Worm (Caenorhabditis elegans) whole organism, L2 larva: Measurements from ENCODE around the gene nas-4.

Source experiments
- C34F6.9 ChIP-seq: fragments of 150-350 bp; optimal IDR thresholded peaks from 2 replicates; lab custom pipeline; 2014; ENCODE audit warnings: missing biosample characterization, missing genetic modification characterization
- F13H6.1 ChIP-seq: sonication (generic microtip); optimal IDR thresholded peaks from 2 replicates; lab custom pipeline; 2016; ENCODE audit warnings: missing genetic modification characterization, missing compliant biosample characterization
- R02D3.7 ChIP-seq: fragments of 150-350 bp; optimal IDR thresholded peaks from 2 replicates; lab custom pipeline; 2014; ENCODE audit warnings: missing biosample characterization, missing genetic modification characterization
- ZK546.5 ChIP-seq: sonication (generic microtip); optimal IDR thresholded peaks from 2 replicates; lab custom pipeline; 2017; ENCODE audit warnings: missing biosample characterization, missing genetic modification characterization
- alr-1 ChIP-seq: fragments of 150-350 bp; optimal IDR thresholded peaks from 2 replicates; lab custom pipeline; 2014; ENCODE audit warnings: missing biosample characterization, missing genetic modification characterization
- aly-2 ChIP-seq: fragments of 150-350 bp; optimal IDR thresholded peaks from 2 replicates; lab custom pipeline; 2014; ENCODE audit warnings: missing biosample characterization, missing genetic modification characterization
- ama-1 ChIP-seq: fragments of 150-350 bp; optimal IDR thresholded peaks from 2 replicates; lab custom pipeline; 2018; ENCODE audit warnings: inconsistent platforms
- blmp-1 ChIP-seq: sonication (generic microtip); optimal IDR thresholded peaks from 2 replicates; lab custom pipeline; 2017; ENCODE audit warnings: missing genetic modification characterization, mild to moderate bottlenecking, missing compliant biosample characterization, antibody characterized with exemption, moderate library complexity; ENCODE audit not compliant: insufficient read depth
- ceh-82 ChIP-seq: fragments of 150-350 bp; optimal IDR thresholded peaks from 2 replicates; lab custom pipeline; 2014; ENCODE audit warnings: missing biosample characterization, missing genetic modification characterization
- crh-2 ChIP-seq: sonication (generic microtip); optimal IDR thresholded peaks from 2 replicates; lab custom pipeline; 2017; ENCODE audit warnings: missing biosample characterization, missing genetic modification characterization
- dmd-4 ChIP-seq: sonication (generic microtip); optimal IDR thresholded peaks from 2 replicates; lab custom pipeline; 2017; ENCODE audit warnings: missing biosample characterization, missing genetic modification characterization
- egl-27 ChIP-seq: sonication (generic microtip); optimal IDR thresholded peaks from 3 replicates; lab custom pipeline; 2017; ENCODE audit warnings: missing biosample characterization, missing genetic modification reagents, missing genetic modification characterization
- elt-3 ChIP-seq: sonication (generic microtip); optimal IDR thresholded peaks from 2 replicates; lab custom pipeline; 2017; ENCODE audit warnings: missing biosample characterization, missing genetic modification characterization
- fos-1 ChIP-seq: fragments of 150-350 bp; optimal IDR thresholded peaks from 2 replicates; lab custom pipeline; 2014; ENCODE audit warnings: missing biosample characterization, missing genetic modification characterization
- gmeb-1 ChIP-seq: fragments of 150-350 bp; optimal IDR thresholded peaks from 2 replicates; lab custom pipeline; 2014; ENCODE audit warnings: missing biosample characterization, missing genetic modification characterization
- lin-11 ChIP-seq: fragments of 150-350 bp; sonication (generic microtip); optimal IDR thresholded peaks from 2 replicates; lab custom pipeline; 2014; ENCODE audit warnings: missing biosample characterization, missing genetic modification characterization, inconsistent platforms, mixed read lengths
- lin-39 ChIP-seq: fragments of 150-350 bp; optimal IDR thresholded peaks from 2 replicates; lab custom pipeline; 2014; ENCODE audit warnings: missing biosample characterization, missing genetic modification reagents, missing genetic modification characterization
- lsy-2 ChIP-seq, 2 experiments: fragments of 150-350 bp in 1 of 2; sonication (generic microtip) in 1 of 2; optimal IDR thresholded peaks; 2 replicates each; lab custom pipeline; 2014 to 2017; ENCODE audit warnings: missing biosample characterization in 2 of 2, missing genetic modification characterization in 2 of 2
- mab-5 ChIP-seq: fragments of 150-350 bp; optimal IDR thresholded peaks from 2 replicates; lab custom pipeline; 2014; ENCODE audit warnings: missing biosample characterization, missing genetic modification characterization
- mbf-1 ChIP-seq: sonication (generic microtip); optimal IDR thresholded peaks from 2 replicates; lab custom pipeline; 2017; ENCODE audit warnings: missing biosample characterization, missing genetic modification characterization
- nhr-10 ChIP-seq: sonication (generic microtip); optimal IDR thresholded peaks from 2 replicates; lab custom pipeline; 2017; ENCODE audit warnings: missing biosample characterization, missing genetic modification characterization
- nhr-11 ChIP-seq: fragments of 150-350 bp; optimal IDR thresholded peaks from 2 replicates; lab custom pipeline; 2014; ENCODE audit warnings: missing biosample characterization, missing genetic modification characterization
- nhr-129 ChIP-seq: fragments of 150-350 bp; optimal IDR thresholded peaks from 2 replicates; lab custom pipeline; 2014; ENCODE audit warnings: missing biosample characterization, missing genetic modification characterization
- nhr-21 ChIP-seq: fragments of 150-350 bp; optimal IDR thresholded peaks from 2 replicates; lab custom pipeline; 2014; ENCODE audit warnings: missing biosample characterization, missing genetic modification characterization
- nhr-23 ChIP-seq: fragments of 150-350 bp; optimal IDR thresholded peaks from 2 replicates; lab custom pipeline; 2014; ENCODE audit warnings: missing biosample characterization, missing genetic modification reagents, missing genetic modification characterization
- nhr-237 ChIP-seq: fragments of 150-350 bp; optimal IDR thresholded peaks from 2 replicates; lab custom pipeline; 2014; ENCODE audit warnings: missing biosample characterization, missing genetic modification characterization
- nhr-25 ChIP-seq: fragments of 150-350 bp; sonication (generic microtip); optimal IDR thresholded peaks from 3 replicates; lab custom pipeline; 2014; ENCODE audit warnings: missing biosample characterization, missing genetic modification characterization
- nhr-6 ChIP-seq: fragments of 150-350 bp; optimal IDR thresholded peaks from 2 replicates; lab custom pipeline; 2014; ENCODE audit warnings: missing biosample characterization, missing genetic modification characterization
- nhr-77 ChIP-seq: fragments of 150-350 bp; optimal IDR thresholded peaks from 2 replicates; lab custom pipeline; 2014; ENCODE audit warnings: missing biosample characterization, missing genetic modification characterization
- peb-1 ChIP-seq: fragments of 150-350 bp; optimal IDR thresholded peaks from 2 replicates; lab custom pipeline; 2014; ENCODE audit warnings: missing biosample characterization, missing genetic modification characterization
- sem-4 ChIP-seq: fragments of 150-350 bp; optimal IDR thresholded peaks from 2 replicates; lab custom pipeline; 2014; ENCODE audit warnings: missing biosample characterization, missing genetic modification reagents, missing genetic modification characterization
- skn-1 ChIP-seq: sonication (generic microtip); optimal IDR thresholded peaks from 2 replicates; lab custom pipeline; 2017; ENCODE audit warnings: missing biosample characterization, missing genetic modification characterization
- sma-3 ChIP-seq: sonication (generic microtip); optimal IDR thresholded peaks from 2 replicates; lab custom pipeline; 2016; ENCODE audit warnings: missing genetic modification reagents, missing genetic modification characterization, missing compliant biosample characterization
- sma-9 ChIP-seq, 2 experiments: fragments of 150-350 bp in 1 of 2; sonication (generic microtip) in 1 of 2; optimal IDR thresholded peaks; 2 replicates each; lab custom pipeline; 2014 to 2016; ENCODE audit warnings: missing genetic modification characterization in 2 of 2, mild to moderate bottlenecking in 1 of 2, missing biosample characterization in 1 of 2, missing compliant biosample characterization in 1 of 2, missing genetic modification reagents in 1 of 2, moderate library complexity in 1 of 2
- snpc-4 ChIP-seq: fragments of 150-350 bp; optimal IDR thresholded peaks from 2 replicates; lab custom pipeline; 2014; ENCODE audit warnings: missing biosample characterization, missing genetic modification characterization
- unc-39 ChIP-seq: fragments of 150-350 bp; optimal IDR thresholded peaks from 2 replicates; lab custom pipeline; 2014; ENCODE audit warnings: missing biosample characterization, missing genetic modification characterization
- unc-55 ChIP-seq: fragments of 150-350 bp; sonication (generic microtip); optimal IDR thresholded peaks from 3 replicates; lab custom pipeline; 2014; ENCODE audit warnings: missing biosample characterization, missing genetic modification reagents, missing genetic modification characterization
- unc-62 ChIP-seq: fragments of 150-350 bp; optimal IDR thresholded peaks from 2 replicates; lab custom pipeline; 2014; ENCODE audit warnings: missing biosample characterization, missing genetic modification reagents, missing genetic modification characterization
- zag-1 ChIP-seq: fragments of 150-350 bp; optimal IDR thresholded peaks from 2 replicates; lab custom pipeline; 2014; ENCODE audit warnings: missing biosample characterization, missing genetic modification characterization
- ztf-11 ChIP-seq: sonication (generic microtip); optimal IDR thresholded peaks from 2 replicates; lab custom pipeline; 2017; ENCODE audit warnings: missing biosample characterization, missing genetic modification characterization
- ztf-4 ChIP-seq: fragments of 150-350 bp; optimal IDR thresholded peaks from 2 replicates; lab custom pipeline; 2014; ENCODE audit warnings: missing biosample characterization, missing genetic modification characterization

Gene nas-4

DNA sequence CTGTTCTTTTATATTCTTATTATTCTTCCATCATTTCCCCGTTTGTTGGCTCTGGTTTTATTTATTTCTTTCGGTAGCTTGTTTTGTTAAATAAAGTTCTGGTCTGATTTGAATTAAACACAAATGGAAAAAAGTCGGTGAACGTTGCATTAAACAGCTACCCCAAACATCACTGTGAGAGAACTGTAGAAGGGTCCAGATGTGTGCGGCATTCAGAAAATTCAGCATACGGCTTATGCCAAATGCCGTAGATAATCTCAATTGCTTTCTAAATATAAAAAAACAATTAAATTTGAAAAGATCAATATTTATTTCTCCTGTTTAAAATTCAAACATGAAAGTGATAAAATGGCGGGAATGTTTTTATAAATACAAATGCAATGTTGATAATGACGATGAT, 24.4 kb upstream of the nas-4 start:
- TF ChIP-seq lin-11 (tag; lab: Kevin White, UChicago) (no peak), elt-3 (no peak), lsy-2 (tag; optimal IDR thresholded peaks at IDR 0.05; lab: Kevin White, UChicago) (no peak), sem-4 (tag; lab: Kevin White, UChicago) (no peak), unc-39 (no peak), skn-1 (tag; lab: Kevin White, UChicago) (no peak), nhr-21 (tag; lab: Kevin White, UChicago) (no peak), aly-2 (tag; lab: Kevin White, UChicago) (no peak), ceh-82 (tag; lab: Kevin White, UChicago) (no peak), ztf-4 (tag; lab: Kevin White, UChicago) (no peak), nhr-6 (no peak), F13H6.1 (tag; lab: Kevin White, UChicago) (no peak), snpc-4 (tag; lab: Kevin White, UChicago) (no peak), blmp-1 (tag; lab: Kevin White, UChicago) (no peak), zag-1 (tag; lab: Kevin White, UChicago) (no peak), egl-27 (tag; lab: Kevin White, UChicago) (no peak), crh-2 (tag; lab: Kevin White, UChicago) (no peak), mab-5 (tag; lab: Kevin White, UChicago) (no peak)

ce11 chrIII:6436308-6436707, 20.9 kb upstream of the nas-4 start, which contains the start of gene C05D11.1:
Gene C05D11.1, plus strand, starts transcription at chrIII:6436608.
- no peak for TF ChIP-seq unc-39
- TF ChIP-seq peb-1 (tag; lab: Kevin White, UChicago) = no peak
- no peak for TF ChIP-seq lsy-2 (tag; optimal IDR thresholded peaks at IDR 0.05; lab: Kevin White, UChicago)
- TF ChIP-seq ztf-11 (tag; lab: Kevin White, UChicago) = no peak
- TF ChIP-seq ceh-82 (tag; lab: Kevin White, UChicago) = no peak
- TF ChIP-seq crh-2 (tag; lab: Kevin White, UChicago) = no peak
- TF ChIP-seq snpc-4 (tag; lab: Kevin White, UChicago) = no peak
- no peak for TF ChIP-seq nhr-237
- no peak for TF ChIP-seq skn-1 (tag; lab: Kevin White, UChicago)
- no peak for TF ChIP-seq nhr-129 (tag; lab: Kevin White, UChicago)
- TF ChIP-seq nhr-23 (tag; lab: Kevin White, UChicago) = no peak
- TF ChIP-seq nhr-10 (tag; lab: Kevin White, UChicago) = no peak
- no peak for TF ChIP-seq ztf-4 (tag; lab: Kevin White, UChicago)
- no peak for TF ChIP-seq egl-27 (tag; lab: Kevin White, UChicago)
- TF ChIP-seq unc-55 (GFP tag; lab: Kevin White, UChicago) = no peak
- TF ChIP-seq sem-4 (tag; lab: Kevin White, UChicago) = no peak
- no peak for TF ChIP-seq R02D3.7 (tag; lab: Kevin White, UChicago)
- no peak for TF ChIP-seq blmp-1 (tag; lab: Kevin White, UChicago)

- TF ChIP-seq nhr-11 (tag; lab: Kevin White, UChicago) (no peak), C34F6.9 (tag; lab: Kevin White, UChicago) (no peak), lin-11 (tag; lab: Kevin White, UChicago) (no peak), peb-1 (tag; lab: Kevin White, UChicago) (no peak), sem-4 (tag; lab: Kevin White, UChicago) (no peak), nhr-21 (tag; lab: Kevin White, UChicago) (no peak), nhr-77 (tag; lab: Kevin White, UChicago) (no peak), aly-2 (tag; lab: Kevin White, UChicago) (no peak), fos-1 (no peak), ZK546.5 (no peak), dmd-4 (no peak), mbf-1 (tag; lab: Kevin White, UChicago) (no peak), unc-62 (GFP tag; lab: Kevin White, UChicago) (no peak), nhr-6 (no peak), ceh-82 (tag; lab: Kevin White, UChicago) (no peak), ama-1 (lab: Kevin White, UChicago) (no peak), mab-5 (tag; lab: Kevin White, UChicago) (no peak), lsy-2 (tag; optimal IDR thresholded peaks at IDR 0.05; lab: Kevin White, UChicago) (no peak)
These were observed 17.5 kb upstream of the nas-4 start, which contains the start of gene vps-16 for ce11 chrIII:6432939-6433338. Gene vps-16, plus strand, starts transcription at chrIII:6433239.

ce11 chrIII:6431766-6432228, 16.3 kb upstream of the nas-4 start, which contains the start of the genes mrps-17 and txdc-9:
Gene mrps-17, minus strand, starts transcription at chrIII:6431798.
Gene txdc-9, plus strand, starts transcription at chrIII:6432178.
- peak; percentile 71 for TF ChIP-seq gmeb-1 (tag; lab: Kevin White, UChicago)
- TF ChIP-seq zag-1 (tag; lab: Kevin White, UChicago) = peak; percentile 31
- TF ChIP-seq lin-39 (tag; lab: Kevin White, UChicago) = no peak
- peak; percentile 75 for TF ChIP-seq sma-9 (GFP tag; optimal IDR thresholded peaks at IDR 0.05; lab: Kevin White, UChicago)
- TF ChIP-seq sma-9 (tag; optimal IDR thresholded peaks at IDR 0.05; lab: Kevin White, UChicago) = no peak
- TF ChIP-seq R02D3.7 (tag; lab: Kevin White, UChicago) = no peak
- peak; percentile 13 for TF ChIP-seq egl-27 (tag; lab: Kevin White, UChicago)
- no peak for TF ChIP-seq elt-3
- peak; percentile 64 for TF ChIP-seq mab-5 (tag; lab: Kevin White, UChicago)
- TF ChIP-seq skn-1 (tag; lab: Kevin White, UChicago) = no peak
- TF ChIP-seq ztf-11 (tag; lab: Kevin White, UChicago) = no peak
- peak; percentile 65 for TF ChIP-seq sma-3
- no peak for TF ChIP-seq unc-39
- TF ChIP-seq F13H6.1 (tag; lab: Kevin White, UChicago) = peak; percentile 60
- peak; percentile 74 for TF ChIP-seq nhr-129 (tag; lab: Kevin White, UChicago)
- TF ChIP-seq sem-4 (tag; lab: Kevin White, UChicago) = peak; percentile 83
- TF ChIP-seq crh-2 (tag; lab: Kevin White, UChicago) = peak; percentile 89
- no peak for TF ChIP-seq nhr-10 (tag; lab: Kevin White, UChicago)
- TF ChIP-seq nhr-77 (tag; lab: Kevin White, UChicago) = no peak
- peak; percentile 38 for TF ChIP-seq ztf-4 (tag; lab: Kevin White, UChicago)
- peak; percentile 94 for TF ChIP-seq alr-1 (tag; lab: Kevin White, UChicago)
- TF ChIP-seq lsy-2 (tag; optimal IDR thresholded peaks at IDR 0.05; lab: Kevin White, UChicago) = peak; percentile 67 to 90
- no peak for TF ChIP-seq nhr-23 (tag; lab: Kevin White, UChicago)
- peak; percentile 37 for TF ChIP-seq lin-11 (tag; lab: Kevin White, UChicago)
- TF ChIP-seq C34F6.9 (tag; lab: Kevin White, UChicago) = peak; percentile 97
- peak; percentile 58 for TF ChIP-seq nhr-6
- TF ChIP-seq ZK546.5 = no peak
- TF ChIP-seq nhr-25 (tag; lab: Kevin White, UChicago) = no peak
